Worm (Caenorhabditis elegans) whole organism, L4/young adult: Measurements from ENCODE around the gene C49C3.20.

Experiments
- W03F9.2 ChIP-seq: fragments of 150-350 bp; optimal IDR thresholded peaks from 2 replicates; lab custom pipeline; 2014; ENCODE audit warnings: missing biosample characterization, missing genetic modification characterization
- dao-5 ChIP-seq: sonication (generic microtip); optimal IDR thresholded peaks from 2 replicates; lab custom pipeline; 2016; ENCODE audit warnings: missing genotype, missing genetic modification characterization, moderate library complexity, missing compliant biosample characterization
- him-1 ChIP-seq: sonication (generic microtip); optimal IDR thresholded peaks from 2 replicates; lab custom pipeline; 2016; ENCODE audit warnings: missing genotype, missing genetic modification reagents, missing genetic modification characterization, missing compliant biosample characterization

ce11 chrIV:17311842-17312241, 4.5 kb downstream of the C49C3.20 start, which contains the start of gene snf-9:
- no peak for TF ChIP-seq him-1 (tag; lab: Kevin White, UChicago)
- TF ChIP-seq dao-5: no peak
- TF ChIP-seq W03F9.2: no peak
